Fruit fly (Drosophila melanogaster) ovary, adult (tissue): ENCODE results near the gene hfp.

ENCODE experiments used
- CG17801 ChIP-seq: fragments of 200-800 bp; optimal IDR thresholded peaks from 2 replicates; lab custom pipeline; 2019; ENCODE audit warnings: missing biosample characterization, mild to moderate bottlenecking, missing genetic modification characterization, moderate library complexity; ENCODE audit not compliant: partially characterized antibody

hfp gene

DNA sequence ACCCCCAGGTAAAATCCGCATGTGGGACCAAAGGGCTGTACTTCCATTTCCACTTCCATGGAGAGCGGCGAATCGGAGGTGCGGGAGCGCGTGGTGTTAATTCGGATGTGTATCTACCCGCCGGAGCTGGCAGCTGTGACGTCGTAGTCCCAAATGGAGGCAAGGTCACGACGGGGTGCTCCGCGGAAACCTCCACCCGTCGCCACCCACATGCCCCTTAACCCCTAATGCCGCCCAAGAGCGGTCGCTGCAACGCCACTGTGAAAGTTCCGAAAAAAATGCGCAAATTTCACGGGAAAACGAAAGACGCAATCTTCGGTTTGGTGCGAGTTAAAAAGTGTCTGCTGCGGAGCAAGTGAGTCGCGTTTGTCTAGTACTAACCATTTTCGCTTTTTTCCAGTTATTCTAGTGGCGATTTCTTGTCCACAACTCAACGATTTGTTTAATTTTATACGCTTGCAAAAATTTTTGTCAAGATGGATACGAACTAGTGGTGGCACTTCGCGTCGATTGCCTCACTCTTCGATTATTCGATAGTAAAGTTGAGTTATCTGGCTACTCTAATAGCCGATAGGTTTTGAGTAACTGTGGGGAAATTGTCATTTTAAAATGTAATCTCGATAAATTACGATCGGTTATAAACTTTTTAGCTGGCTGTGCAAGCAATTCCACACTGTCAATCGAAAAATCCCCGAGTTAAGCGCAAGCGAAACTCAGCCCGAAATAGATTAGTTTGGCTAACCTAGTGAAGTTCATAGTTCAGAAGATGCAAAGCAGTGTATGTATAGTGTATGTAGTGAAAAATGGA is at the start of gene hfp, which contains the start of gene Psa:
TSS of gene hfp (minus strand) at position 505 of the 808 bp plus-strand sequence.
TSS of gene Psa (plus strand) at position 758 of the 808 bp plus-strand sequence.
- peak; percentile 31 for TF ChIP-seq CG17801 (GFP tag; lab: Kevin White, UChicago)

DNA sequence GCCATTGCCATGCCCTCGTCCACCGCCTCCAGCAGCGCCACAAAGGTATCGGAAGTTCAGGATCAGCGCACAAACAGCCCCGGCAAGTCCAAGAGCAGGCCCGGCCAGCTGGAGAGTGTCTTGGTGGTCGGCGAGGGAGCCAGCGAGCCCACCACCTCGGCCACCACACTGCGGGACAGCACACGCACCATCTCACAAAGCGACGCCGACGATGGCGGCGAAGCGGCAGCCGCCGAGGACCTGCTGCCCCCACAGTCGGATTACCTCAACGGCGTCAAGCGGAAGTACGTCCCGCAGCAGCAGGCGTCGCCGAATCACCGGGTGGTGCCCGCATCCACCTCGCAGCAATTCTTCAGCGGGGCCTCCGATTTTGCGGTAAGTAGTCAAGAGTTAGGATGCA is 48.5 kb upstream of the hfp start:
- no peak for TF ChIP-seq CG17801 (GFP tag; lab: Kevin White, UChicago)

DNA sequence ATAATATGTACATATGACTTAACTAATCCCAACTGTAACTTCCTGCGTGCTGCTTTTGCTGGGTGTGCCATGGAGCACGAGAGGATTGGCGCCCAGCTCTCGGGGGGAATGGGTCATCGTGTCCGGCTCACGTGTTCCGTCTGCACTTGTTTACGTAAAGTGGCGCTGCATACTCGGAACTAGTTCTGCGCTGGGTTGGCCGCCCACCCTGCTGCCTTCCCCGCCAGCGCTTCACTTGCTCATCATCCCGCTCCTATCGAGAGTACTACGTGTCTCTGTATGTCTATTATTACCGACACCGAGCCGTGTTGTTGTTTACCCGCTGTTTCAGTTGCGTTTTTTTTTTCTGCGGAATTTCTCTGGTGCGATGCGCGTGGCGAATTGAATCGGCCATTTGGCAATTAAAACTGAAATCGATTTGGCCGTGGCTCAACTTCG is 47.3 kb upstream of the hfp start:
- no peak for TF ChIP-seq CG17801 (GFP tag; lab: Kevin White, UChicago)

DNA sequence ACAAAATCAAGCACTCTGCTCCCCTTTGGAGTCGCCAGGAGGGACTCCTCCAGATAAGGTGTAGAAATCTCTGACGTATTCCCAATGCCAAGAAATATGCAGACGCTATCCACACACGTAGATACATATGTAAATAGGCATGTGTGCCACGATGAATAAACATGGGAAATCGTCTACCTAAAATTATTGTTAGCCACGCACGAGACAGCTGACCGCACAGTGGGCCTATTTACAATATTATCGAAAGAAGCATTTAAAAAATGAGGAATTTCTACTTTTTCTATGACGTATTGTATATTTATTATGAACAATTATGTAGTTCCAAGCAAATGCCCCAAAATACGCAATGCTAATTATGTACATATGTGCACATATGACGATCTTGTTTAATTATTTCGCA is 46.8 kb upstream of the hfp start:
- TF ChIP-seq CG17801 (GFP tag; lab: Kevin White, UChicago): no peak

DNA sequence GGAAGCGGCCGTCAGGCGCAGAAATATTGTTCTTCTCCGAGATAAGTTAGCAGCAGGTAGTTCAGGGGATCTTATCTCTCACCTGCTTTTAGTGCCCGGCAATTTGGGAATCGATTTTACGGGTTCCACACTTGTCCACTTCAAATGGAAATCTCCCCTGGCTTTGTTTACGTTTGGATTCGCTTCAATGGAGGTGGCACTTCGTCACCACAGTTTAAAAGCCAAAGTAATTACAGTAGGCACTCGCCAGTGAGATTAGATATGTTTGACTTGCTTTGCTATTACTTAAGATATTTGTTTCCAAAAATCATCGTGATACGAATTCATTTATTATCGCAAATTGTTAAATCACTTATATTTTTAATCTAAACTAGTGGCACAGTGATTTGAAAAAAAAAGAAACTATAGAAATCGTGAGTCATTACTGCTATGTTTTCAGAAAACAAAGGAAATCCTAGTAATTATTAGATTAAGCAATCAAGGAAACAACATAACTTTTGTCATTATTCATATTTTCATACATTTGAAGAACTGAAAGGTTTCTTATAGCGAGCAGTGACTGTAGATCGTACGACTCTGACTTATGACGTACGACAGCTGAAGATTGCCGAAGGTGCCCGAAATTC is 46.1 kb upstream of the hfp start:
- peak; percentile 72 for TF ChIP-seq CG17801 (GFP tag; lab: Kevin White, UChicago)

DNA sequence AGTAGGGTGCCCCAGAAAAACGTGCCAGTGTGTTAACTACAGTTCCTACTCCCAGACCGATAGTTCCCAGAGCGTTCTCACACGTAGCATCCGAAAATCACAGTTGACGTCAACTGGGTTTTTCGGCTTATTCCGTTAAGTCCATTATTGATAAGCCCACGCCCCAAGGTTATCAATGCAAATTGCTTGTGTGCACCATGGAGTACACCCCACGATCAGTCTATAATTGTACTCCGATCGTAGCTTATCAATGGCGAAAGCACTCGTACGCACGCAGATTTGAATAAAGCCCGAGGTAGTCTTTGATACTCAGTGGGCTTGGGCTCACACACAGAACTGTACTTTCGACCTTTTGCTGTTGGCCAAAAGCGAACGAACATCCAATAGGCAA is 44.7 kb upstream of the hfp start:
- no peak for TF ChIP-seq CG17801 (GFP tag; lab: Kevin White, UChicago)

DNA sequence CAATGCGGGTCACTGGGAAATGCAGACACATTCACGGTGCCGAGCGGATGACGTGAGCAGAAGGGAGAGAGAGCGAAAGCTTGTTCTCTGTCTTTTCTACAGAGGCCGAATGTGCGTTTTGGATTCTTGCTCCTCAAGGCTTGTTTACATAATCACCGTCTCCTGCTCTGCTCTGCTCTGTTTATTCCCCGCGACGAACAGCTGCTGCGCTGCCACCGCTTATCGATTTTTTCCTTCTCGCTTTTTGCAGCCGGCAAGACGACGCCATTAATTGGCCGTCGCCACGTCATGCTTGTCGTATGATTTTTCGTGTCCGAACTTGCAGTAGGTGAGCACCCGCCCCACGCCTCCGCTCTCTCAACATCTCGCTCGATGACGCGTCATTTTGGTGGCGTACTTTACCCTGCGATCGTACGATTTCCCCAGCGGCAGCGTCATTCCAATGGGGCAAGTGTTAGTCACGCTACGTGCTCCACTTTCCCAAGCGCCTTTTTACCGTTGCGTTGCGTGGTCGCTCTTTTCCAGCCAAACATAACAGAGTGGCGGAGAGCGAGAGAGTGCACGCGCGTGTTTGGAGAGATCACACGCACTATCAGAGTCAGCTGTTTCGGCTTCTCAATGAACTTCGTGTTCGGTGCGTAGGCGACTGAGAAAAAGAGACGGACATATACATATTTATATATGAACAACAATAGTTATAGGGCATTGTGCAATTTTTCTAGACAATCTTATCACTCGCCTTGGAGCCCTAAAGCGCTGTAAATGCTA is 44.1 kb upstream of the hfp start:
- TF ChIP-seq CG17801 (GFP tag; lab: Kevin White, UChicago): peak; percentile 87

DNA sequence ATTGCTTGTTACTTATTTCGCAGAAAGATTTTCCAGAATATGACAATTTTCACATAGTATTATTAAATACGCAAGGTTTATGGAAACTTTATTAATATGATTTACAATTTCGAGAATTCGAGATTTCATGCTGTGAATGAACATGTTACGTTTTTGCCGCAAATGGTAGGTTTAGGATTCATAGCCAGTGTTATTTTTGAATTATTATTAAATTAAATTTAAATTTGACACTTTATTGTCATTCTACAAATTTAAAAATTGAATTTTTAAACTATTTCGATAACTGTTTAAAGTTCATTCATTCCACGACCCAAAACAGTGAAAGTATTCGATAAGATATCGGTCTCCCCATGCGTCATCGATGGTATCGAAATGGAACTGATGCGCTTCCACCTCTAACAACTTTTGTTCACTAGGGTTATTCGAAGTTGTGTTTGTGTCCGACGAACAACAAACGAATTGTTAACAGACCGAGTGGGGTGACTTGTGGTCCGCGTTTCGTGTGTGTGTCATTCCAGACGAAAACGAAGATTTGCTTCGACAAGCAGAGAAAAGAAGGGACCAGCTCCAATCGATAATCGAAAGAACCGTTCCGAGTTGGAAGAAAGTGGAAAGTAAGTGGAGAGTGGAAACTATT is 43.4 kb upstream of the hfp start, which contains the start of the genes CG32313 and Pcyt1:
TSS of gene CG32313 (minus strand) at position 51 of the 637 bp plus-strand sequence.
TSS of gene Pcyt1 (plus strand) at position 400 of the 637 bp plus-strand sequence.
- peak; percentile 66 for TF ChIP-seq CG17801 (GFP tag; lab: Kevin White, UChicago)

DNA sequence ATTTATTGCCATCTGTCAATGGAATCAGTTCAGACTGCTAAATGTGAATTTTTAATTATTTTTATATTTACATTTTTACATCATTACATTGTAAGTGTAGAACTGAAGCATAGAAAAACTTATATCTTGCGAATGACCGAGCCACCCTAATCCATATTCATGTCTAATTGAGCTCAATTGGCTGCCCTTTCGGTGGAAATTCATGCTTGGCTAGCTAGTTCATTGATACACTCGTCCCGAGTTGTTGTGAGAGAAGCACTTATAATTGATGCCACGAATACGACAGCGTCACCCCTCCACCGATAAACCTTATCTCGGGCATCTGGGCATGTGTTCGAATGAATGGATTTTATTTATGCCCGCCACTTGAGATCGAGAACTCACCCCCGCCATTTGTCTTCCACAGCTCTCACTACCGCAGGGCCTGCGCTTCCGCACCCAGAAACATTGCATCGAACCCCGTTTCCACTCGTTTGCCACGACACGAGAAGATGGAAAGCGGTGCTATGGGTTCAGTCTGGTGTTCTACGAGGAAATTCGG is 36.0 kb upstream of the hfp start:
- TF ChIP-seq CG17801 (GFP tag; lab: Kevin White, UChicago): no peak

DNA sequence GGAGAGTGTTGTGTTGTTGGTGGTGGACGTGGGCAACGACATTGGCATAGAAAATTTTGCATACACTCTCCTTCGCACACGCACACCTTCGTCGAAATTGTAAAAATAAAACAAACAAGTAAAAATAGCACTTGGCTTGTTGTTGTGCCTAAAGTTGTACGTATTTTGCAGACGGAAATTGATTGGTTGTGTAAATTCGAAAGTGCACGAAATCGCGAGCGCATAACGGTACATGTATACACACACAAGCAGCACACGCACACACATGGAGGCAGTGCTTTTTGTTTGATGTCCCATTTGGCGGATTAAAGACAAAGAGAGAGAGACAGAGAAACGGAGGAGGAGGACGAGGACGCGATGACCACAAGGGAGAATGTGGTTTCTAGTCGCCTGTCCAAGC is 35.0 kb upstream of the hfp start:
- no peak for TF ChIP-seq CG17801 (GFP tag; lab: Kevin White, UChicago)

DNA sequence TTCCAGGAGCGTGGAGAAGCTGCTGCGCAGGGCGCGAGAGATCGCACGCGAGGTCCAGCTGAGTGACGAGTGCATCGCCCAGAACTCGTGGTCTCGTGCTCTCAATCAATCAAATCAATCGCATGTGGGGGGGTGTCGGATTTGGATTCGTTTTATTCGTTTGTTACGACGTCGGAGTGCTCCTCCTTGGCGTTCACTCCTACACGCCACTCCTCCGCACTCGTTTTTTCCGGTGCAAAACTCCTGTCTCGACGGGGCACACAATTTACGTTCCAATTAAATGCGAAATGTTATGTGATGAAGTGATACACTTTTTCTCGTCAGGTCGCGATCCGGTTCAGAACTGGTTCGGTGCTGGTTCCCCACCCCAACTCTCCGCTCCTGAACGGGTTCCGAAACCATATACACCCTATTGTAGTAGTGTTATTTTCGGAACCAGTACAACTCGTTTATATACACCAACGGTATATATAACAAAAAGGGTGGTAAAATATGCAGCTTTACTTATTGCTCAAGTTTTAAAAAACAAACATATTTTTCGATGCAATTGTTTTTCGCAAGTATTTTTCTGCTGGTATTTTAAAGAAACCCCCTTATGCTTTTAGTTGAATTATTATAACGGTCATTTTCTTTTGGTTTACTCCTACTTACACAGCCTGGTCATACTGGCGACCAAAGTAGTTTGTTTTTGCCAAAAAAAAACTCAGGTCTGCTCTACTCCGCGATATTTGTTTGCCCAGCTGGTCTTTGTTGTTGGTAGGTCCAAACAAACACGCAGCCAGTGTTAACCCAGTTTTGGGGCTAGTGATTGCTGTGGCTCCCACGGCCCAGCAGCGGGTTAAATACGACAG is 34.3 kb upstream of the hfp start, which contains the start of the genes CG12091 and pns:
TSS of gene CG12091 (minus strand) at position 349 of the 851 bp plus-strand sequence.
TSS of gene pns (plus strand) at position 651 of the 851 bp plus-strand sequence.
- peak; percentile 57 for TF ChIP-seq CG17801 (GFP tag; lab: Kevin White, UChicago)

DNA sequence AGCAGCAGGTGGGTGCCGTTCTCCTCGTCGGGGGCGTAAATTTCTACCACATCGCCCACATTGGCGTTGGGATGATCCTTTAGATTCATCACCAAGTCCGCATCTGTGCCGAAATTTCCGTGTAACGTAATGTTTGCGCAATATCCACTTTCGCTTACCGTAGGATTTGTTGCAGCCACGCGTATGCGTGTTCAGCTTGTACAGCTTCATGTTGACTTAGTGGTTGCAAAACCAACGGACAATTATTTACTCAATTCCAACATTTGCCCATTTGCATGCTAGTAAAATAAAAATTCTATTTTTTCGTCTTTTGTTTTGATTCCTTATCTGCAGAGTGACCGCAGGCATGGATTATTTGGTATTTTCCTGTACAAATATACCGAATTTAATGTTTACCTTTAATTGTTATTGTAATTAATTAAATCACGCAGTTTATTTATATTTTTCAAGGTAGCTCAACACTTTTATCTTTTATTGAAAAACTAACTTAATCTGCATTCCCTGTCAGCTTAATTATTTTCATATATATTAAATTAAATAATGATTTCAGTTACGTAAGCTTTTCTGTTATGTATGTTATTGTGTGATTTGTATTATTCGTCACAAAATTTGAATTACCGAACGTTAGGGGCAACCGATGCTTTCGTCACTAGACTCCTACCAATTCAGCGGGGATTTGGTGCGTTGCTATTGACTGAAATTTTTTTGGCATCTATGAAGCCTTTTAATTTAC is 31.5 kb upstream of the hfp start, which contains the start of gene Iml1:
TSS of gene Iml1 (minus strand) at position 336 of the 733 bp plus-strand sequence.
- TF ChIP-seq CG17801 (GFP tag; lab: Kevin White, UChicago): peak; percentile 7
